Fruit fly (Drosophila melanogaster) whole organism, prepupa: ENCODE data around the gene CG7492.

ENCODE experiments used
- Blimp-1 ChIP-seq: fragments of 200-800 bp; sonication (Bioruptor generic); optimal IDR thresholded peaks from 3 replicates; lab custom pipeline; 2017; ENCODE audit warnings: missing biosample characterization, missing genetic modification characterization, mild to moderate bottlenecking, moderate library complexity, missing genetic modification reagents
- CG11294 ChIP-seq: fragments of 200-800 bp; sonication (Bioruptor generic); IDR thresholded peaks from 2 replicates; pipeline ENCODE4 v1.3.6; 2022; ENCODE audit warnings: missing biosample characterization, missing genetic modification characterization
- CG11762 ChIP-seq: fragments of 200-800 bp; sonication (Bioruptor generic); optimal IDR thresholded peaks from 3 replicates; lab custom pipeline; 2016; ENCODE audit warnings: missing biosample characterization, missing genetic modification characterization; ENCODE audit not compliant: insufficient read depth
- CG15336 ChIP-seq: fragments of 200-800 bp; sonication (Bioruptor generic); IDR thresholded peaks from 2 replicates; pipeline ENCODE4 v1.3.6; 2022; ENCODE audit warnings: missing biosample characterization, missing genetic modification characterization
- CG1621 ChIP-seq: fragments of 200-800 bp; sonication (Bioruptor generic); optimal IDR thresholded peaks from 3 replicates; lab custom pipeline; 2018; ENCODE audit warnings: missing biosample characterization, mild to moderate bottlenecking, missing genetic modification characterization
- CG16779 ChIP-seq: fragments of 200-800 bp; sonication (Bioruptor generic); optimal IDR thresholded peaks from 3 replicates; lab custom pipeline; 2017; ENCODE audit warnings: missing biosample characterization, mild to moderate bottlenecking, missing genetic modification characterization
- CG3032 ChIP-seq: fragments of 200-800 bp; optimal IDR thresholded peaks from 2 replicates; lab custom pipeline; 2019; ENCODE audit warnings: missing biosample characterization, mild to moderate bottlenecking, missing genetic modification characterization, moderate library complexity
- CG31627 ChIP-seq: fragments of 200-800 bp; sonication (Bioruptor generic); optimal IDR thresholded peaks from 3 replicates; lab custom pipeline; 2016; ENCODE audit warnings: missing biosample characterization, missing genetic modification characterization
- CG32006 ChIP-seq: fragments of 200-800 bp; sonication (Bioruptor generic); optimal IDR thresholded peaks from 3 replicates; lab custom pipeline; 2017; ENCODE audit warnings: missing biosample characterization, mild to moderate bottlenecking, missing genetic modification characterization
- CG34406 ChIP-seq: fragments of 200-800 bp; sonication (Bioruptor generic); optimal IDR thresholded peaks from 3 replicates; lab custom pipeline; 2016; ENCODE audit warnings: missing biosample characterization, missing genetic modification characterization
- CG3919 ChIP-seq: fragments of 200-800 bp; sonication (Bioruptor generic); optimal IDR thresholded peaks from 3 replicates; lab custom pipeline; 2016; ENCODE audit warnings: missing biosample characterization, missing genetic modification characterization
- CG6792 ChIP-seq: fragments of 200-800 bp; sonication (Bioruptor generic); optimal IDR thresholded peaks from 3 replicates; lab custom pipeline; 2016; ENCODE audit warnings: missing biosample characterization, missing genetic modification characterization
- CG6808 ChIP-seq: fragments of 200-800 bp; sonication (Bioruptor generic); optimal IDR thresholded peaks from 3 replicates; lab custom pipeline; 2017; ENCODE audit warnings: missing biosample characterization, missing genetic modification characterization, mild to moderate bottlenecking, moderate library complexity, missing genetic modification reagents
- CG6854 ChIP-seq: fragments of 200-800 bp; sonication (Bioruptor generic); optimal IDR thresholded peaks from 2 replicates; lab custom pipeline; 2017; ENCODE audit warnings: missing biosample characterization, mild to moderate bottlenecking, missing genetic modification characterization
- CG7368 ChIP-seq: fragments of 200-800 bp; sonication (Bioruptor generic); optimal IDR thresholded peaks from 3 replicates; lab custom pipeline; 2016; ENCODE audit warnings: missing biosample characterization, missing genetic modification characterization
- CG8119 ChIP-seq: fragments of 200-800 bp; sonication (Bioruptor generic); IDR thresholded peaks from 3 replicates; pipeline ENCODE4 v1.3.6; 2022; ENCODE audit warnings: missing biosample characterization, missing genetic modification characterization
- CG8319 ChIP-seq: fragments of 200-800 bp; sonication (Bioruptor generic); optimal IDR thresholded peaks from 3 replicates; lab custom pipeline; 2016; ENCODE audit warnings: missing biosample characterization, missing genetic modification characterization
- Eip75B ChIP-seq: fragments of 200-800 bp; sonication (Bioruptor generic); optimal IDR thresholded peaks from 3 replicates; lab custom pipeline; 2016; ENCODE audit warnings: missing biosample characterization, missing genetic modification characterization
- Eip78C ChIP-seq: fragments of 200-800 bp; sonication (Bioruptor generic); peaks from one replicate; lab custom pipeline; 2016; ENCODE audit warnings: missing biosample characterization, missing genetic modification characterization
- Eip93F ChIP-seq: fragments of 200-800 bp; sonication (Bioruptor generic); optimal IDR thresholded peaks from 2 replicates; lab custom pipeline; 2016; ENCODE audit warnings: missing biosample characterization, mild to moderate bottlenecking, missing genetic modification characterization
- Ets21C ChIP-seq: fragments of 200-800 bp; sonication (Bioruptor generic); optimal IDR thresholded peaks from 3 replicates; lab custom pipeline; 2016; ENCODE audit warnings: missing biosample characterization, missing genetic modification characterization
- Ets96B ChIP-seq: fragments of 200-800 bp; optimal IDR thresholded peaks from 2 replicates; lab custom pipeline; 2019; ENCODE audit warnings: missing biosample characterization, mild to moderate bottlenecking, missing genetic modification characterization, moderate library complexity
- Gug ChIP-seq: fragments of 200-800 bp; sonication (Bioruptor generic); IDR thresholded peaks from 2 replicates; pipeline ENCODE4 v1.3.6; 2022; ENCODE audit warnings: missing biosample characterization, missing genetic modification characterization
- Hr38 ChIP-seq: sonication (Bioruptor generic); optimal IDR thresholded peaks from 2 replicates; lab custom pipeline; 2016; ENCODE audit warnings: missing biosample characterization, missing genetic modification characterization
- Hr39 ChIP-seq: fragments of 200-800 bp; sonication (Bioruptor generic); optimal IDR thresholded peaks from 2 replicates; lab custom pipeline; 2016; ENCODE audit warnings: missing biosample characterization, missing genetic modification characterization
- Met ChIP-seq: fragments of 200-800 bp; sonication (Bioruptor generic); optimal IDR thresholded peaks from 3 replicates; lab custom pipeline; 2016; ENCODE audit warnings: missing biosample characterization, missing genetic modification characterization
- Sox102F ChIP-seq: fragments of 200-800 bp; sonication (Bioruptor generic); optimal IDR thresholded peaks from 2 replicates; lab custom pipeline; 2016; ENCODE audit warnings: missing biosample characterization, mild to moderate bottlenecking, missing genetic modification characterization
- Sox14 ChIP-seq: fragments of 200-800 bp; sonication (Bioruptor generic); optimal IDR thresholded peaks from 3 replicates; lab custom pipeline; 2016; ENCODE audit warnings: missing biosample characterization, missing genetic modification characterization
- Sox15 ChIP-seq: fragments of 200-800 bp; sonication (Bioruptor generic); optimal IDR thresholded peaks from 3 replicates; lab custom pipeline; 2016; ENCODE audit warnings: missing biosample characterization, missing genetic modification characterization
- achi ChIP-seq: fragments of 200-800 bp; sonication (Bioruptor generic); optimal IDR thresholded peaks from 3 replicates; lab custom pipeline; 2016; ENCODE audit warnings: missing biosample characterization, missing genetic modification characterization
- acj6 ChIP-seq: fragments of 200-800 bp; sonication (Bioruptor generic); optimal IDR thresholded peaks from 3 replicates; lab custom pipeline; 2016; ENCODE audit warnings: missing biosample characterization, missing genetic modification characterization
- cyc ChIP-seq: fragments of 200-800 bp; sonication (Bioruptor generic); optimal IDR thresholded peaks from 3 replicates; lab custom pipeline; 2016; ENCODE audit warnings: missing biosample characterization, missing genetic modification characterization
- esn ChIP-seq: fragments of 200-800 bp; sonication (Bioruptor generic); optimal IDR thresholded peaks from 2 replicates; lab custom pipeline; 2016; ENCODE audit warnings: missing biosample characterization, mild to moderate bottlenecking, missing genetic modification characterization, moderate library complexity
- fd59A ChIP-seq: fragments of 200-800 bp; sonication (Bioruptor generic); optimal IDR thresholded peaks from 2 replicates; lab custom pipeline; 2017; ENCODE audit warnings: missing biosample characterization, mild to moderate bottlenecking, missing genetic modification characterization, missing genetic modification reagents
- fd85E ChIP-seq: fragments of 200-800 bp; sonication (Bioruptor generic); optimal IDR thresholded peaks from 3 replicates; lab custom pipeline; 2016; ENCODE audit warnings: missing biosample characterization, missing genetic modification characterization
- net ChIP-seq: fragments of 200-800 bp; sonication (Bioruptor generic); optimal IDR thresholded peaks from 3 replicates; lab custom pipeline; 2016; ENCODE audit warnings: missing biosample characterization, missing genetic modification characterization
- pdm3 ChIP-seq: fragments of 200-800 bp; sonication (Bioruptor generic); optimal IDR thresholded peaks from 3 replicates; lab custom pipeline; 2016; ENCODE audit warnings: missing biosample characterization, missing genetic modification characterization
- spab ChIP-seq: fragments of 200-800 bp; sonication (Bioruptor generic); optimal IDR thresholded peaks from 2 replicates; lab custom pipeline; 2017; ENCODE audit warnings: missing biosample characterization, mild to moderate bottlenecking, missing genetic modification characterization, missing genetic modification reagents
- ss ChIP-seq, 2 experiments: fragments of 200-800 bp; sonication (Bioruptor generic); optimal IDR thresholded peaks; 2 replicates in 1 of 2; 3 replicates in 1 of 2; lab custom pipeline; 2017 to 2018; ENCODE audit warnings: mild to moderate bottlenecking in 2 of 2, missing biosample characterization in 2 of 2, missing genetic modification characterization in 2 of 2, moderate library complexity in 1 of 2
- svp ChIP-seq: fragments of 200-800 bp; sonication (Bioruptor generic); peaks from one replicate; lab custom pipeline; 2016; ENCODE audit warnings: missing biosample characterization, missing genetic modification characterization

The CG7492 gene

DNA sequence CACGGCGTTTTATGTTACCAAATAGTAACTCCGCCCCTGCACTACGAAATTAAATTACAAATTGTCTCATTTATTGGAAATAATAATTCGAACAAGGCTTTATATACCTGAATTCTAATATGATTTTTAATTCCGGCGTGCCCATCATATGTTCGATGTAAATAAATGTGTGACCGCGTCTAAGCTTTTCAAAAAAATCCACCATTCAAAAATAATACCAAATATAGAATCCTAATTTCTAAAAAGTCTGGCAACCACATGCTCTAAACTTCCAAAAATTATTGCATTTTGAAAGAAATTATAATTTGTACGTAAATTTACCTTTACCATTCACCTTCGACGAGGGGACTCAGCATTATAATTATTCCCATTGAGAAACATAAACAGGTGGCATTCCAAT is 14.3 kb downstream of the CG7492 start, which contains the start of gene Urm1:
TSS of gene Urm1 (minus strand) at position 150 of the 400 bp plus-strand sequence.
- TF ChIP-seq CG11294 (GFP tag; lab: Robert Waterston, UW) (no peak), fd85E (GFP tag; lab: Kevin White, UChicago) (no peak), fd59A (GFP tag; lab: Kevin White, UChicago) (no peak), Ets21C (GFP tag; lab: Kevin White, UChicago) (no peak), Eip78C (GFP tag; lab: Kevin White, UChicago) (no peak), Hr39 (GFP tag; lab: Kevin White, UChicago) (no peak), net (no peak)

DNA sequence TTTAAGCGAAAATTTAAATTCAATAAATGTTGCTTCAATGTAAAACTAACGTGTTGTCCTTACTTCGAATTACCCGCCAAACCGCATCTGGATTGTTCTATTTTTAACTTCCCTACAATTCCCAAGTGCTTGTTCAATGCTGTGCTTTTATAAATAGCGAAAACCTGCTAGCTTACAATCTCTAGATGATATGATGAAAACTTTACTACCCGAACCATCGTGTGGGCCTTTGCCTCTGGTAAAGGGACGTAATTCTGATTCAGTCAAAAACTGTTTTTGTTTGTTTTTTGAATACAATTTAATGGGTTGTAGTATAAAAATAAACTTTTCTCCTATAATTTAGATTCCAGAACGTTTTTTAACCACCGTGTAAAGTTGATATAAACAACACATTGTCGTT is 15.0 kb downstream of the CG7492 start:
- peak; percentile 28 for TF ChIP-seq Eip78C (GFP tag; lab: Kevin White, UChicago)
- TF ChIP-seq achi (GFP tag; lab: Kevin White, UChicago), result no peak

DNA sequence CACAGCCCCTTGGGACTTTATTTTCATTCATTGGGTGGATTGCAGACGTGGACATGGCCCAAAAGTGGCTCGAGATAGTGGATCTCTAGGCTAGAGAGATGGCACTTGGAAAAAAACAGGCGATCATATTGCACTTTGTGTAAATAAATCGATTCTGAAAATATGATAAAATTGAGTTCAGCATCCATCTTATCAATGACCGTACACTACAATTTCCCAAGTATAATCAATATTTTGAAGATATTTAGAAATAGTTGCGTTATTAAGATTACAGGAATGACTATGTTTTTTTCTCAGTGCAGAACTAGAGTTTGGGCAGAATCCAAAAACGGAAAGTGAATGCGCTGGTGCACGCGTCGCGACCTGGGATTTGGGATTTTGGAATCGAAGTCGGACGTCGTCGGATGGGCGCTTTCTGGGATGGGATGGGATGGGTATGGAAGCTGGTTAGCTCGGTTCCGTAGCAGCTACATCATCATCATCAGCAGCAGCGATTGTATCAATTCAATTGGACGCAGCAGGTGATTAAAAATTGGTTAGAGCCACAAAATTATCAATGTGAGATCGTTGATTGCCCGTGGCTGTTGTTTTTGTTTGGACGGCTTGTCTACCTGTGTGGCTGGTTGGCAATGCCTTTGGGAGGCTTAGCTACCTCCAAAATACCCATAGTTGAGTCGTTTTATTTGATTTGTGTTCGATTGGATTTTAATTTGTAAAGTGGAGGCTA is 19.6 kb downstream of the CG7492 start:
- no peak for TF ChIP-seq Sox102F (GFP tag; lab: Kevin White, UChicago)
- TF ChIP-seq Gug (GFP tag; lab: Robert Waterston, UW), result peak; percentile 56; the same call in 1 of the 2 replicates
- no peak for TF ChIP-seq CG3032

DNA sequence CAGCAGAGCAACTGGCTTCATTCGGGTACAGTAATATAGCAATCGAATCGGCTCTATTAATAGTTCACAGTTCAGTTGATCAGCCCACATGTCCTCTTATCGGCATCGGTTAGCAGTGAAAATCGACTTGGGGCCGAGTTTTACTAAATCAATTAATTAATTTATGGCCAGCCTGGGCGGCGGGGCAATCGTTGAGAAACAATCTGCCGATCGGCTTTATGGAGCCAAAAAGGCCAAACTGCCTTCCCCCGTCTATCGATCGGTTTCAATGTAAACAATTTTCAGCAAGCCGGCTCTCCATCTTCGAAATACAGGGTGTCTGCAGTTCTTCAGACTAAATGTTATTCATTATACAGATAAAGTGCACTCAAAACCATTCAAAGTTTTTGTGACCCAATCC is 20.9 kb downstream of the CG7492 start:
- TF ChIP-seq svp (peak; percentile 92), CG1621 (tag; lab: Kevin White, UChicago) (no peak), acj6 (no peak), Sox15 (GFP tag; lab: Kevin White, UChicago) (no peak), fd59A (GFP tag; lab: Kevin White, UChicago) (no peak), spab (GFP tag; lab: Kevin White, UChicago) (no peak), CG6808 (GFP tag; lab: Kevin White, UChicago) (no peak), Eip75B (GFP tag; lab: Kevin White, UChicago) (no peak), CG8319 (GFP tag; lab: Kevin White, UChicago) (no peak)

DNA sequence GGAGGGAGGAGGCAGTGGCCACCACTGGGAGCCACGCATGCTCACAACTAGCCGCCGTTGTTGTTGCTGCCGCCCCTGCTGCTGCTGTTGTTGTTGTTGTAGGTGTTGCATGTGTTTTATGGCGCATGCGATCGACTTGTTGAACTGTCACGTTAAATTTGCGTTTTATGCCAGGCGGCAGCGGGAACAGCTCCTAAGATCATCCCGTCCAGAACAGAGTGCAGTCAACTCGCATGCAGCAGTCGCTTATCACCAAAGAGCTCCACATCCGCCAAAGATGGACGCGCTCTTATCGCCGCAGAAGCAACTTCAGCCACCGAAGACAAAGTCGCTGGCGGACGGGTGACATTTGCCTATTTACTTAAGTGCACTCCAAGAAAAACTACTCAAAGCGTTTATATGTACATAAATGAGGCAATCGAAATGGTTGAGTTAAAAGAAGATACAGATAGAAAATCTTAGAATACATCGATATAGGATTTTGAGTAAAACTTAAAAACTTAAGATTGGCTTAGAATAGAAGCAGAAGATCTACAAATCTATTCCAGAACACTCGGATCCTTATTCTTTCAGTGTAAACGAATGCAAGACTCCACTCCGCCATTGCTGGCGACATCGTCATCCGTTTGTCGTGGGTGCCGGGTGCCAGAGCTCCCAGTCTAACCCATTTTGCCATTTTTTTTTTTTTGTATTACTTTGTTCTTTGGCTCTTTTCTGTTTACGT is 21.9 kb downstream of the CG7492 start:
- TF ChIP-seq esn (GFP tag; lab: Kevin White, UChicago) (no peak), ss (GFP tag; optimal IDR thresholded peaks at IDR 0.05; lab: Kevin White, UChicago) (peak; percentile 39 to 42), CG3919 (peak; percentile 49), cyc (GFP tag; lab: Kevin White, UChicago) (no peak), Gug (GFP tag; lab: Robert Waterston, UW) (peak; percentile 51), CG6792 (no peak), Blimp-1 (GFP tag; lab: Kevin White, UChicago) (no peak), CG7368 (GFP tag; lab: Kevin White, UChicago) (no peak), CG34406 (GFP tag; lab: Kevin White, UChicago) (no peak), Hr39 (GFP tag; lab: Kevin White, UChicago) (no peak), achi (GFP tag; lab: Kevin White, UChicago) (peak; percentile 46), CG8319 (GFP tag; lab: Kevin White, UChicago) (no peak), Eip93F (GFP tag; lab: Kevin White, UChicago) (no peak), Sox102F (GFP tag; lab: Kevin White, UChicago) (no peak), CG31627 (GFP tag; lab: Kevin White, UChicago) (no peak), Eip78C (GFP tag; lab: Kevin White, UChicago) (peak; percentile 87), Ets96B (tag; lab: Kevin White, UChicago) (peak; percentile 61), Met (GFP tag; lab: Kevin White, UChicago) (no peak), CG15336 (GFP tag; lab: Robert Waterston, UW) (peak; percentile 82), CG16779 (peak; percentile 31), Sox14 (peak; percentile 56), CG11762 (peak; percentile 12), CG32006 (GFP tag; lab: Kevin White, UChicago) (peak; percentile 83), Eip75B (GFP tag; lab: Kevin White, UChicago) (peak; percentile 38), net (peak; percentile 58), fd85E (GFP tag; lab: Kevin White, UChicago) (no peak), CG6854 (no peak), CG8119 (GFP tag; lab: Robert Waterston, UW) (peak; percentile 79), Hr38 (GFP tag; lab: Kevin White, UChicago) (no peak), CG6808 (GFP tag; lab: Kevin White, UChicago) (peak; percentile 55), pdm3 (GFP tag; lab: Kevin White, UChicago) (peak; percentile 47)
